Fruit fly (Drosophila melanogaster): ENCODE measurements around the gene Rca1.

Gene Rca1

DNA sequence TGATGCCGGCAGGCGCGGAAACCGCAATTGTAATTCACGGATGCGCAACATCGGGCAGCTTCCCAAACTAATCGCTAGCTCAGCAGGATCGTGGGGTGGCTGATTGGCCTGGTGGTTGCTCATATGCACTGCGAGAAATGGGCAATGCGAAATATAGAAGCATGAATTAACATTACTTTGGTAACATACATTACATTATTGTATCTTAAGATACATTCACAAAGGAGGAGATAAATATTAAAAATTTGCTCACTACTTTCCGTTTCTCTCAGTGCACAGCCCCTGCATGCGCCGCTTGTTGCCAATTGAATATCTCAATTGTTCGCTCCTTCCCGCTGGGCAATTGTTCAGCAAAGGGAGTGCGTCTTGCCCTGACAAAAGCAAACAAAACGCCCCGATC is 10.8 kb upstream of the Rca1 start (continued):
- TF ChIP-seq crc (GFP tag; optimal IDR thresholded peaks at IDR 0.05), result peak; percentile 29
- TF ChIP-seq ro (GFP tag; IDR thresholded peaks at IDR 0.05), result peak; percentile 59; the same call in 1 of the 2 replicates
- peak; percentile 42 for TF ChIP-seq fd64A (GFP tag; optimal IDR thresholded peaks at IDR 0.05)
- peak; percentile 75 for TF ChIP-seq bab2 (GFP tag; optimal IDR thresholded peaks at IDR 0.05)
- no peak for TF ChIP-seq Ravus (GFP tag; IDR thresholded peaks at IDR 0.05)
- peak; percentile 41 for TF ChIP-seq disco-r (GFP tag; optimal IDR thresholded peaks at IDR 0.05)
- TF ChIP-seq CG11247 (GFP tag; IDR thresholded peaks at IDR 0.05), result peak; percentile 24; the same call in 1 of the 2 replicates
- TF ChIP-seq CG3065 (GFP tag; optimal IDR thresholded peaks at IDR 0.05), result peak; percentile 6
- no peak for TF ChIP-seq bbx (GFP tag; IDR thresholded peaks at IDR 0.05; ENCODE audit: partially characterized antibody)
- TF ChIP-seq CG3281 (GFP tag; optimal IDR thresholded peaks at IDR 0.05), result no peak
- TF ChIP-seq Atf3 (GFP tag; optimal IDR thresholded peaks at IDR 0.05), result peak; percentile 61
- peak; percentile 71 for TF ChIP-seq CG6813 (GFP tag; optimal IDR thresholded peaks at IDR 0.05)
- TF ChIP-seq CG6854 (GFP tag; optimal IDR thresholded peaks at IDR 0.05), result no peak
- peak; percentile 42 for TF ChIP-seq CG9817 (tag; optimal IDR thresholded peaks at IDR 0.05)
- TF ChIP-seq tap (tag; optimal IDR thresholded peaks at IDR 0.05), result peak; percentile 69
- TF ChIP-seq CG7745 (tag; optimal IDR thresholded peaks at IDR 0.05), result no peak
- peak in 1 of 2 experiments; percentile 3 for TF ChIP-seq crp (GFP tag; optimal IDR thresholded peaks at IDR 0.05)
- no peak for TF ChIP-seq yki (optimal IDR thresholded peaks at IDR 0.05)
- peak; percentile 75 for TF ChIP-seq ttk (GFP tag; IDR thresholded peaks at IDR 0.05)
- TF ChIP-seq grn (GFP tag; optimal IDR thresholded peaks at IDR 0.05), result no peak
- no peak for TF ChIP-seq Trl (optimal IDR thresholded peaks at IDR 0.05)
- peak; percentile 73 for TF ChIP-seq Trl (GFP tag; optimal IDR thresholded peaks at IDR 0.05)
- no peak for TF ChIP-seq CG10431 (GFP tag; optimal IDR thresholded peaks at IDR 0.05)
- no peak for TF ChIP-seq Atf6 (GFP tag; IDR thresholded peaks at IDR 0.05)
- TF ChIP-seq pfk (GFP tag; optimal IDR thresholded peaks at IDR 0.05), result no peak
- no peak for TF ChIP-seq Dbx (GFP tag; IDR thresholded peaks at IDR 0.05)
- TF ChIP-seq cg (GFP tag; optimal IDR thresholded peaks at IDR 0.05), result no peak
- TF ChIP-seq Med (GFP tag), result peak; percentile 92
- no peak for TF ChIP-seq CkIIα-i1 (GFP tag; IDR thresholded peaks at IDR 0.05)
- TF ChIP-seq esg (GFP tag; conservative IDR thresholded peaks at IDR 0.05), result peak; percentile 58
- peak; percentile 46 for TF ChIP-seq CG4707 (GFP tag; optimal IDR thresholded peaks at IDR 0.05)
- peak; percentile 70 for TF ChIP-seq CG7372 (GFP tag; IDR thresholded peaks at IDR 0.05)
- peak; percentile 64 for TF ChIP-seq Nf-YC (tag; optimal IDR thresholded peaks at IDR 0.05)
- TF ChIP-seq pita (GFP tag; optimal IDR thresholded peaks at IDR 0.05), result no peak
- peak; percentile 15 for TF ChIP-seq CG17568 (GFP tag; optimal IDR thresholded peaks at IDR 0.05)
- peak; percentile 68 for TF ChIP-seq CG6272 (GFP tag; IDR thresholded peaks at IDR 0.05)
- no peak for TF ChIP-seq HLH4C (GFP tag; IDR thresholded peaks at IDR 0.05; ENCODE audit: partially characterized antibody)
- peak; percentile 60; the same call in 1 of the 3 replicates for TF ChIP-seq ase (GFP tag; IDR thresholded peaks at IDR 0.05)
- peak; percentile 69 for TF ChIP-seq CG12219 (GFP tag; optimal IDR thresholded peaks at IDR 0.05)
- peak; percentile 85 for TF ChIP-seq ken (GFP tag; IDR thresholded peaks at IDR 0.05)
- no peak for TF ChIP-seq CG3995 (GFP tag; optimal IDR thresholded peaks at IDR 0.05)
- peak; percentile 11 for TF ChIP-seq CG15011 (GFP tag; optimal IDR thresholded peaks at IDR 0.05)
- TF ChIP-seq eyg (GFP tag; optimal IDR thresholded peaks at IDR 0.05), result no peak
- TF ChIP-seq nerfin-2 (GFP tag; IDR thresholded peaks at IDR 0.05; ENCODE audit: partially characterized antibody), result no peak
- TF ChIP-seq Myb (GFP tag; optimal IDR thresholded peaks at IDR 0.05), result peak; percentile 26
- no peak for TF ChIP-seq Sin3A (optimal IDR thresholded peaks at IDR 0.05)
- TF ChIP-seq slou (GFP tag; optimal IDR thresholded peaks at IDR 0.05), result peak; percentile 57
- peak; percentile 40 for TF ChIP-seq CG12942 (GFP tag; optimal IDR thresholded peaks at IDR 0.05)
- no peak for TF ChIP-seq wdn (GFP tag; IDR thresholded peaks at IDR 0.05)
- peak; percentile 47 for TF ChIP-seq her (GFP tag; optimal IDR thresholded peaks at IDR 0.05)
- peak; percentile 36 for TF ChIP-seq Asciz (GFP tag; optimal IDR thresholded peaks at IDR 0.05)
- TF ChIP-seq CG6791 (GFP tag; IDR thresholded peaks at IDR 0.05; ENCODE audit: partially characterized antibody), result no peak

All from whole organism, embryonic.